Worm (Caenorhabditis elegans) whole organism, midembryonic: ENCODE results near the gene T14B4.3.
A peak's percentile ranks its signal among the peaks of the same experiment; 100 is the strongest.
"Not testable (repeated sequence)": the region's sequence is repeated elsewhere in the genome, so short reads cannot be mapped to it uniquely, and the experiment has no call there.

Experiments
- T22C8.4 ChIP-seq: fragments of 200-800 bp; sonication (Bioruptor generic); IDR thresholded peaks from 2 replicates; pipeline ENCODE4 v1.3.6; 2022; ENCODE audit warnings: missing genetic modification characterization, missing compliant biosample characterization
- cog-1 ChIP-seq: sonication (generic microtip); optimal IDR thresholded peaks from 2 replicates; lab custom pipeline; 2016; ENCODE audit warnings: missing genetic modification characterization, missing compliant biosample characterization
- flt-1 ChIP-seq: fragments of 200-800 bp; sonication (Bioruptor generic); IDR thresholded peaks from 2 replicates; pipeline ENCODE4 v1.3.6; 2022; ENCODE audit warnings: missing genetic modification characterization, missing compliant biosample characterization
- klf-2 ChIP-seq: fragments of 200-800 bp; sonication (Bioruptor generic); conservative IDR thresholded peaks from 2 replicates; pipeline ENCODE4 v1.3.6; 2022; ENCODE audit warnings: missing genetic modification reagents, missing genetic modification characterization, missing compliant biosample characterization
- med-1 ChIP-seq: sonication (generic microtip); optimal IDR thresholded peaks from 2 replicates; lab custom pipeline; 2017; ENCODE audit warnings: missing genetic modification characterization, mild to moderate bottlenecking, missing compliant biosample characterization, antibody characterized with exemption, missing genetic modification reagents; ENCODE audit not compliant: insufficient read depth
- ref-1 ChIP-seq: fragments of 200-800 bp; sonication (Bioruptor generic); conservative IDR thresholded peaks from 2 replicates; pipeline ENCODE4 v1.3.6; 2022; ENCODE audit warnings: missing genetic modification reagents, missing genetic modification characterization, missing compliant biosample characterization
- tab-1 ChIP-seq: fragments of 200-800 bp; sonication (Bioruptor generic); IDR thresholded peaks from 2 replicates; pipeline ENCODE4 v1.3.6; 2022; ENCODE audit warnings: missing genetic modification characterization, missing compliant biosample characterization
- ztf-23 ChIP-seq: fragments of 200-800 bp; sonication (Bioruptor generic); IDR thresholded peaks from 2 replicates; pipeline ENCODE4 v1.3.6; 2022; ENCODE audit warnings: missing genetic modification reagents, missing genetic modification characterization, missing compliant biosample characterization
- ztf-29 ChIP-seq: fragments of 200-800 bp; sonication (Bioruptor generic); IDR thresholded peaks from 2 replicates; pipeline ENCODE4 v1.3.6; 2022; ENCODE audit warnings: missing genetic modification reagents, missing genetic modification characterization, missing compliant biosample characterization

T14B4.3 gene

DNA sequence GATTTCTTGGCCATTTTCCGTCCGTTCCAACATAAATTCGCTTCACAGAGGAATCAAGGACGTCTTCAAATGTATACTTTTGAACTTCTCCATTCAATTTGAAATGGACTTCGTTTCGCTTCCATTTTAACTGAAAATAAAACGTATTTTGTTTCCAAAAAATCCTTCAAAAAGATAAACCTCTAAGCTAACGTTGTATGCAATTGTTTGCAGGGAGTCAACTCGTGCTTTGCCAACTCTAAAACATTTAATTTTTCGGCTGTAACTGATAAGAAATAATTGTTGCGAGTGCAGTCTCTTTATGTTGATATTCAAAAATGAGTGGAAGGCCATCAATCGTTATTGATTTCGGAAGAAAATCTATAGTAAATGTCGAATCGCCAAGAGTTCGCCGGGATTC is 33.3 kb downstream of the T14B4.3 start, which contains the start of gene F41G3.18:
Gene F41G3.18, plus strand, starts transcription at position 301 of the 400 bp plus-strand sequence.
- TF ChIP-seq cog-1 (tag; lab: Kevin White, UChicago) (no peak), ztf-23 (GFP tag; lab: Robert Waterston, UW) (no peak), flt-1 (GFP tag; lab: Robert Waterston, UW) (no peak), med-1 (GFP tag; lab: Kevin White, UChicago) (no peak), klf-2 (GFP tag; lab: Robert Waterston, UW) (no peak), ref-1 (GFP tag; lab: Robert Waterston, UW) (no peak), tab-1 (no peak), T22C8.4 (GFP tag; lab: Robert Waterston, UW) (no peak), ztf-29 (GFP tag; lab: Robert Waterston, UW) (no peak)

DNA sequence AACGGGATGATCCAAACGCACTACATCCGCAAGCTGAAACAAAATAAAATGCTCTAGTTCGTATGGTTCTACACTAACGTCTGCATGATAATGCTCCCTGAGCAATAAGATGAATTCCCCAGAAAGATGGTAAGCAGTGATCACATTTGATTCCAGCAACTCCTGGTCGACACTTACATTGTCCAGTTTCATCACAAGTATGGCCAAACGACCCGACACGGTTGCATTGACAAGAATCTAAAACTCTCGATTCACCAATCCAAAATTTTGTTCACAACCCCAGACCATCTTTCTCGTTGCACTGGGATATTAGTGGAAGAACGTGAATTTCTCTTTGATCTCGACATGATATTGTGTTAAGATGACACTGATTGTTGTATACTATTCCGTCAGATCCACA is 35.3 kb downstream of the T14B4.3 start:
- TF ChIP-seq ztf-29 (GFP tag; lab: Robert Waterston, UW): no peak
- TF ChIP-seq cog-1 (tag; lab: Kevin White, UChicago): no peak
- no peak for TF ChIP-seq ztf-23 (GFP tag; lab: Robert Waterston, UW)
- no peak for TF ChIP-seq med-1 (GFP tag; lab: Kevin White, UChicago)
- TF ChIP-seq tab-1: no peak
- no peak for TF ChIP-seq T22C8.4 (GFP tag; lab: Robert Waterston, UW)
- no peak for TF ChIP-seq flt-1 (GFP tag; lab: Robert Waterston, UW)
- no peak for TF ChIP-seq klf-2 (GFP tag; lab: Robert Waterston, UW)
- TF ChIP-seq ref-1 (GFP tag; lab: Robert Waterston, UW): no peak

DNA sequence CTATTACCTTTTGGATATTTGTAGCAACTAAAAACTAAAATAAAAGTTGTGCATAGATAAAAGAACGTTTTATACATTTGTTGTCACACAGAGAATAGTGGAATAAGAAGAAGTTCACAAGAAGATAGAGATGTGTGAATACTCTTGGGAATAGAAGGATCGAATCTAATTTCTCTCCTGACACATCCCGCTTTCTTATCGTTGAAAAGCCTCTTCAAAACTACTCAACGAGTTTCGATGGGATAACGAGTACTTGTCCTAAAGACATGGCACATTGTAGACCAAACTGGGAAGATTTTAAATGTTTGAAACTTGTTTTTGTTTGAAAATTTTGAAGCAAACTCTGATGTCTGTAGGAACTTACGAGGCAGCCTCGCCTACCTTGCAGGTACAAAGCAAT is 37.7 kb downstream of the T14B4.3 start:
- TF ChIP-seq cog-1 (tag; lab: Kevin White, UChicago): no peak
- TF ChIP-seq ref-1 (GFP tag; lab: Robert Waterston, UW): no peak
- no peak for TF ChIP-seq tab-1
- TF ChIP-seq flt-1 (GFP tag; lab: Robert Waterston, UW): no peak
- no peak for TF ChIP-seq klf-2 (GFP tag; lab: Robert Waterston, UW)
- TF ChIP-seq ztf-29 (GFP tag; lab: Robert Waterston, UW): no peak
- no peak for TF ChIP-seq med-1 (GFP tag; lab: Kevin White, UChicago)
- no peak for TF ChIP-seq T22C8.4 (GFP tag; lab: Robert Waterston, UW)

DNA sequence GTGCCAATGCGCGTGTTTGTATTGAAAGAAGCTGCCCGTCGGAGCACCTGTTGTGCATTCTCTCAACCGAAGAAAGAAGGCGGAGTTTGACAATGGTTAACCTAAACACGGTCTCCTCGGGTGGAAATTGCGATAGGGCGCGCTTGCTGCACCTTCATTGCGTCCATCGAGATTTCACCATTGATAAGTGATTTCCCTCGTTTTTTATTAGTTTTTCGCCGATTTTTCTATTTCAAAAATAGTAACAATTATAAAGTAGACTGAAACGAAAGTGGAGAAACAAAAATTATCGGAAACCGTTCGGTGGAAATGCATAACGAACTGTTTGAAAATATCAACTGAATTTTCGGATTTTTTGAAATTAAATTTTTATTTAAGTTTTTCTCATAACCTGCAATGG is 40.3 kb downstream of the T14B4.3 start, which contains the start of gene agr-1:
Gene agr-1, minus strand, starts transcription at position 101 of the 400 bp plus-strand sequence.
- TF ChIP-seq cog-1 (tag; lab: Kevin White, UChicago); ref-1 (GFP tag; lab: Robert Waterston, UW); ztf-29 (GFP tag; lab: Robert Waterston, UW): not testable (repeated sequence)

DNA sequence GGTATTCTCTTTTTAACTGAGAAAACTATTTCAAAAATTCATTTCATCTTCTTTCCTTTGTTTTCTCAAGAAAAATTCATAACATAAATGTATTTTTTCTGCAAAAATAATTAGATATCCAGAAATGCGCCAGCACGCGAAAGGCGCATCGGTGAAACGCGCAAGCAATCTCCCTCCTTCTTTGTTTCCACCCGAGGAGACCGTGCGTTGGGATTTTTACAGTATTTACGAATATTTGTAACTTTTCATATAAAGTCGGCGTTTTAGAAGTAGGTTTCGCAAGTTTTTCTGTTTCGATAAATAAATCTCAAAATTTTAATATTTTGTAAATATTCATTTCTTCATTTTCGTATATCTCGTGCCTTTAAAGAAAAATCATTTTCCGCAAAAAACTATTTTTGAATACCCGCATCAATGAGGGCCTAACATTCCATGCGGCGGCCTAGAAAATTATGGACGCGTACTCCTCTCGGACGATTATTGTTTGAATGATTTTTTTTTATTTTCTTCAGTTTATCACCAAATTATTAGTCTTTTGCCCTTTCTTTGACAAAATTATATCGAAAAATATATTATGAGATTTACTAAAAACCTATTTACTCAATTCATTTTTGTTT is 41.8 kb downstream of the T14B4.3 start, which contains the start of gene ssup-72:
Gene ssup-72, plus strand, starts transcription at position 181 of the 617 bp plus-strand sequence.
- TF ChIP-seq klf-2 (GFP tag; lab: Robert Waterston, UW) (no peak), tab-1 (no peak), ztf-23 (GFP tag; lab: Robert Waterston, UW) (peak; percentile 67), cog-1 (tag; lab: Kevin White, UChicago) (no peak), med-1 (GFP tag; lab: Kevin White, UChicago) (peak; percentile 6), T22C8.4 (GFP tag; lab: Robert Waterston, UW) (no peak)

DNA sequence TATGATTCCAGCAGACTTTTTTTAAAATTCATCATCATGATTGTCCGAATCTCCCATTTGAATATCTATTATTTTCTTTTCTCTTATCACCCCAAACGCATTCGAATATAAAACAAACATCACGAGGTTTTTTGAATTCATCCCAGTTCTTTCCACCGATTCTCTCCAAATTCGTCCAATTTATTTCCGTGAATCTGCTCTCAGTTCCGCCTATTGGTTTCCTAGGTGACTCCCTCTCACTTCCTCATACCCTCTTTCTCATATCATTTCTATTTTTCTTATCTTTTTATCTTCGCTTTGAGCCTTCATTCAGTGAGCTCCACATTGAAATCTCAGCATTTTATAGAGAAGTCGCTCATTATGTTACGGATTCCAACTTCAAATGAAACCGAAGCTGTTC is 44.4 kb downstream of the T14B4.3 start, which contains the start of gene T13C2.7:
Gene T13C2.7, plus strand, starts transcription at position 301 of the 400 bp plus-strand sequence.
- TF ChIP-seq ref-1 (GFP tag; lab: Robert Waterston, UW) (no peak), T22C8.4 (GFP tag; lab: Robert Waterston, UW) (no peak), tab-1 (no peak), cog-1 (tag; lab: Kevin White, UChicago) (no peak), ztf-23 (GFP tag; lab: Robert Waterston, UW) (no peak), med-1 (GFP tag; lab: Kevin White, UChicago) (no peak), klf-2 (GFP tag; lab: Robert Waterston, UW) (no peak)

DNA sequence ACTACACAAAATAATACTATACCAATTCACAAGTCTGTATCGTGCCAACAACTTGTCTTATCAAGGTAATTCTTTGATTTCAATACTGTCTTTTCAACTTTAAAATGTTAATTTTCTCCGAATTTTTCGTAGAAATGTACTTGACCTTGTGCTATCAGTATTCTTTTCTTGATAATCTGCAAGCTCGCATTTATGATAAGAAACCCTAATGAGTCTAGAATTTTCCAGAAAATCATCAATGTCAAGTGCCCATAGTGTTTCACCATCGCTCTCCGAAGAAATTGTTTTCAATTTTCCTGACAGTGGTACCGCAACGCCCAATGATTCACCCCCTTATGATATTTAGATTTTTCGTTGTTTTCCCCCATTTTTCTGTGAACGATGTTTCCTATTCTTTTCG is 46.5 kb downstream of the T14B4.3 start:
- TF ChIP-seq T22C8.4 (GFP tag; lab: Robert Waterston, UW): no peak
- no peak for TF ChIP-seq ref-1 (GFP tag; lab: Robert Waterston, UW)
- no peak for TF ChIP-seq flt-1 (GFP tag; lab: Robert Waterston, UW)
- TF ChIP-seq cog-1 (tag; lab: Kevin White, UChicago): no peak
- no peak for TF ChIP-seq ztf-29 (GFP tag; lab: Robert Waterston, UW)
- no peak for TF ChIP-seq med-1 (GFP tag; lab: Kevin White, UChicago)
- TF ChIP-seq tab-1: no peak
- no peak for TF ChIP-seq ztf-23 (GFP tag; lab: Robert Waterston, UW)
- TF ChIP-seq klf-2 (GFP tag; lab: Robert Waterston, UW): no peak

DNA sequence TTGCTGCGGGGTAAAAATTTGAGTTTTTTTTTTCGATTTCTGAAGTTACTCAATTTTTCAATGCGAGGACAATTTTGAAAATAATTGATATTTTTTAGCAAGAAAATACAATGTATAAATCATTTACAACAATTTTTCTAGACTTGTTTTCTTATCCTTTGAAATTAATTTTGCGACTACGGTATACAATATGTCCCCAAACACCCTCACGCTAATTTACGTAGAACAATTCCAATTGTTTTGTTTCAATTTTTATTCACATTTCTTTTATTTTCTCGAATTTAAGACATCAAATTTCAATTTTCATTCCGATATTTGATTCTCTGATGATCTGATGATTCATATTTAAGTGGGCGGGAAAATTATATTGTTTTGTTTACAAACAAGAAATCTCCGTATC is 47.2 kb downstream of the T14B4.3 start:
- no peak for TF ChIP-seq T22C8.4 (GFP tag; lab: Robert Waterston, UW)
- TF ChIP-seq med-1 (GFP tag; lab: Kevin White, UChicago): no peak

DNA sequence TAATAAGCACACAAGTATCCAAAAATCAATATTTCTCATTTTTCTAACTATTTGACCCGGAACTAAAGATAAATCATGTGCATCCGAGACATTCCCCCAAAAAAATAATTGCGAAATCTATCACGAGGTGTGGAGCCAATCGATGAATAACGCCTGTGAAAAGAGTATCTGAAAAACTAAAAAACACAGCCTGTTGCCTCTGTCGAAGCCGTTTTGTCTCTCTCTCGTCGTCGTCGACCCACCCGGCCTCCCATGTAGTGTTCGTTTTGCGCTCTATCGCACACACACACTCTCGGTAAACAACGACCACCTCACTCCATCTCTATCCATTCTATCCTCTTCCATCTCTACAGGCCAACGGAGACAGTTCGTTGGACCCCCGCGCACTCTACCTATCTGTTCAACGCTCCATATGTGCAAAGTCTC is 48.0 kb downstream of the T14B4.3 start:
- TF ChIP-seq cog-1 (tag; lab: Kevin White, UChicago): no peak
- no peak for TF ChIP-seq flt-1 (GFP tag; lab: Robert Waterston, UW)
- TF ChIP-seq T22C8.4 (GFP tag; lab: Robert Waterston, UW): no peak
- TF ChIP-seq klf-2 (GFP tag; lab: Robert Waterston, UW): no peak
- no peak for TF ChIP-seq tab-1
- TF ChIP-seq ref-1 (GFP tag; lab: Robert Waterston, UW): no peak
- TF ChIP-seq ztf-29 (GFP tag; lab: Robert Waterston, UW): no peak
- TF ChIP-seq med-1 (GFP tag; lab: Kevin White, UChicago): no peak
- no peak for TF ChIP-seq ztf-23 (GFP tag; lab: Robert Waterston, UW)
